Worm (Caenorhabditis elegans) whole organism, L1 larva: ENCODE results near the gene fbxa-7.

Experiments
- C04F5.9 ChIP-seq: sonication (generic microtip); optimal IDR thresholded peaks from 2 replicates; lab custom pipeline; 2016; ENCODE audit warnings: missing genetic modification characterization, missing compliant biosample characterization
- C16A3.4 ChIP-seq: fragments of 150-350 bp; optimal IDR thresholded peaks from 2 replicates; lab custom pipeline; 2014; ENCODE audit warnings: missing biosample characterization, missing genetic modification characterization
- C34B4.2 ChIP-seq: sonication (generic microtip); optimal IDR thresholded peaks from 2 replicates; lab custom pipeline; 2017; ENCODE audit warnings: mild to moderate bottlenecking, missing genetic modification characterization, missing compliant biosample characterization
- Y116A8C.19 ChIP-seq: sonication (generic microtip); optimal IDR thresholded peaks from 2 replicates; lab custom pipeline; 2016; ENCODE audit warnings: missing compliant biosample characterization, missing genetic modification characterization, borderline replicate concordance
- ceh-63 ChIP-seq: fragments of 200-800 bp; sonication (Bioruptor generic); optimal IDR thresholded peaks from 2 replicates; lab custom pipeline; 2018; ENCODE audit warnings: mild to moderate bottlenecking, missing genetic modification characterization, missing compliant biosample characterization
- ces-1 ChIP-seq: fragments of 150-350 bp; optimal IDR thresholded peaks from 2 replicates; lab custom pipeline; 2014; ENCODE audit warnings: missing biosample characterization, missing genetic modification reagents, missing genetic modification characterization
- dpl-1 ChIP-seq, 3 experiments: fragments of 150-350 bp in 2 of 3; sonication (generic microtip) in 1 of 3; optimal IDR thresholded peaks; 2 replicates each; lab custom pipeline; 2014 to 2017; ENCODE audit warnings: missing biosample characterization in 3 of 3, missing genetic modification characterization in 3 of 3, missing genetic modification reagents in 3 of 3
- dsc-1 ChIP-seq: sonication (generic microtip); optimal IDR thresholded peaks from 2 replicates; lab custom pipeline; 2016; ENCODE audit warnings: mild to moderate bottlenecking, missing genetic modification characterization, missing compliant biosample characterization
- efl-1 ChIP-seq, 4 experiments: fragments of 150-350 bp; optimal IDR thresholded peaks in 3 of 4; peaks in 1 of 4; 1 replicate in 1 of 4; 2 replicates in 3 of 4; lab custom pipeline; 2014; ENCODE audit warnings: missing biosample characterization in 2 of 4, missing genetic modification characterization in 2 of 4, missing genetic modification reagents in 2 of 4
- elt-3 ChIP-seq, 6 experiments: fragments of 150-350 bp in 1 of 6; sonication (generic microtip); optimal IDR thresholded peaks; 2 replicates each; lab custom pipeline; 2017 to 2018; ENCODE audit warnings: missing biosample characterization in 6 of 6, missing genetic modification characterization in 6 of 6, inconsistent platforms in 1 of 6
- ets-5 ChIP-seq: fragments of 200-800 bp; sonication (Bioruptor generic); IDR thresholded peaks from 2 replicates; pipeline ENCODE4 v1.3.6; 2022; ENCODE audit warnings: missing genetic modification characterization, missing compliant biosample characterization
- fkh-8 ChIP-seq: sonication (generic microtip); optimal IDR thresholded peaks from 2 replicates; lab custom pipeline; 2016; ENCODE audit warnings: mild to moderate bottlenecking, missing genetic modification characterization, missing compliant biosample characterization
- hpl-2 ChIP-seq: fragments of 150-350 bp; optimal IDR thresholded peaks from 2 replicates; lab custom pipeline; 2014; ENCODE audit warnings: missing biosample characterization, missing genetic modification reagents, missing genetic modification characterization
- irx-1 ChIP-seq: sonication (generic microtip); optimal IDR thresholded peaks from 2 replicates; lab custom pipeline; 2016; ENCODE audit warnings: missing genetic modification characterization, missing compliant biosample characterization
- jun-1 ChIP-seq: fragments of 150-350 bp; optimal IDR thresholded peaks from 2 replicates; lab custom pipeline; 2014; ENCODE audit warnings: missing biosample characterization, missing genetic modification reagents, missing genetic modification characterization
- lin-13 ChIP-seq: fragments of 150-350 bp; optimal IDR thresholded peaks from 2 replicates; lab custom pipeline; 2014; ENCODE audit warnings: missing biosample characterization, missing genetic modification reagents, missing genetic modification characterization
- lin-35 ChIP-seq, 2 experiments: fragments of 150-350 bp; optimal IDR thresholded peaks; 2 replicates each; lab custom pipeline; 2014; ENCODE audit warnings: missing biosample characterization in 2 of 2, missing genetic modification characterization in 2 of 2, missing genetic modification reagents in 2 of 2
- lin-39 ChIP-seq: fragments of 150-350 bp; optimal IDR thresholded peaks from 2 replicates; lab custom pipeline; 2014; ENCODE audit warnings: missing biosample characterization, missing genetic modification reagents, missing genetic modification characterization
- lsy-2 ChIP-seq, 2 experiments: fragments of 150-350 bp; optimal IDR thresholded peaks; 2 replicates each; lab custom pipeline; 2014; ENCODE audit warnings: missing biosample characterization in 2 of 2, missing genetic modification characterization in 2 of 2
- mef-2 ChIP-seq: fragments of 150-350 bp; optimal IDR thresholded peaks from 2 replicates; lab custom pipeline; 2014; ENCODE audit warnings: missing biosample characterization, missing genetic modification characterization
- mep-1 ChIP-seq: fragments of 150-350 bp; optimal IDR thresholded peaks from 2 replicates; lab custom pipeline; 2014; ENCODE audit warnings: missing biosample characterization, missing genetic modification characterization
- nhr-20 ChIP-seq: sonication (generic microtip); optimal IDR thresholded peaks from 2 replicates; lab custom pipeline; 2016; ENCODE audit warnings: mild to moderate bottlenecking, missing genetic modification characterization, missing compliant biosample characterization
- nhr-28 ChIP-seq: fragments of 150-350 bp; optimal IDR thresholded peaks from 2 replicates; lab custom pipeline; 2014; ENCODE audit warnings: missing biosample characterization, missing genetic modification characterization
- nhr-84 ChIP-seq: sonication (generic microtip); optimal IDR thresholded peaks from 2 replicates; lab custom pipeline; 2017; ENCODE audit warnings: missing biosample characterization, missing genetic modification characterization
- nhr-85 ChIP-seq: sonication (generic microtip); peaks from one replicate; lab custom pipeline; 2016; ENCODE audit warnings: missing genetic modification characterization, inconsistent platforms, missing compliant biosample characterization
- nhr-90 ChIP-seq: sonication (generic microtip); optimal IDR thresholded peaks from 2 replicates; lab custom pipeline; 2016; ENCODE audit warnings: mild to moderate bottlenecking, missing genetic modification characterization, missing compliant biosample characterization; ENCODE audit not compliant: poor library complexity
- rnt-1 ChIP-seq: sonication (generic microtip); optimal IDR thresholded peaks from 2 replicates; lab custom pipeline; 2016; ENCODE audit warnings: mild to moderate bottlenecking, missing genetic modification characterization, moderate library complexity, missing compliant biosample characterization
- skn-1 ChIP-seq: fragments of 150-350 bp; optimal IDR thresholded peaks from 2 replicates; lab custom pipeline; 2014; ENCODE audit warnings: missing biosample characterization, missing genetic modification characterization
- snu-23 ChIP-seq: sonication (generic microtip); optimal IDR thresholded peaks from 2 replicates; lab custom pipeline; 2016; ENCODE audit warnings: missing genetic modification characterization, missing compliant biosample characterization
- sox-4 ChIP-seq: sonication (generic microtip); optimal IDR thresholded peaks from 2 replicates; lab custom pipeline; 2016; ENCODE audit warnings: missing genetic modification characterization, missing compliant biosample characterization
- tbx-2 ChIP-seq: sonication (generic microtip); optimal IDR thresholded peaks from 2 replicates; lab custom pipeline; 2016; ENCODE audit warnings: missing genetic modification characterization, missing compliant biosample characterization
- tlp-1 ChIP-seq: fragments of 150-350 bp; optimal IDR thresholded peaks from 2 replicates; lab custom pipeline; 2014; ENCODE audit warnings: missing biosample characterization, missing genetic modification characterization
- unc-86 ChIP-seq: sonication (generic microtip); optimal IDR thresholded peaks from 2 replicates; lab custom pipeline; 2016; ENCODE audit warnings: missing genetic modification characterization, missing compliant biosample characterization
- zag-1 ChIP-seq: fragments of 150-350 bp; optimal IDR thresholded peaks from 2 replicates; lab custom pipeline; 2014; ENCODE audit warnings: missing biosample characterization, missing genetic modification characterization

The fbxa-7 gene

ce11 chrIII:2281975-2282957 lies 31.0 kb upstream of the fbxa-7 start, which contains the start of gene Y54F10BM.3:
Y54F10BM.3 (plus strand) TSS chrIII:2282025.
- TF ChIP-seq ets-5 = no peak
- TF ChIP-seq efl-1 (optimal IDR thresholded peaks at IDR 0.05; lab: Kevin White, UChicago) = no peak
- TF ChIP-seq efl-1 (GFP tag; optimal IDR thresholded peaks at IDR 0.05 in 1 of 2; lab: Kevin White, UChicago) = peak in 1 of 2 experiments; percentile 46
- TF ChIP-seq dsc-1 (tag; lab: Kevin White, UChicago) = no peak
- TF ChIP-seq tlp-1 = no peak

- no peak for TF ChIP-seq tbx-2
- TF ChIP-seq nhr-85 (tag; lab: Kevin White, UChicago) = peak; percentile 82
- peak; percentile 30 for TF ChIP-seq nhr-20
- TF ChIP-seq ceh-63 (GFP tag; lab: Kevin White, UChicago) = no peak
- peak; percentile 28 for TF ChIP-seq nhr-90 (tag; lab: Kevin White, UChicago)
- TF ChIP-seq mef-2 = no peak
- no peak for TF ChIP-seq efl-1 (optimal IDR thresholded peaks at IDR 0.05; lab: Kevin White, UChicago)
- peak in 1 of 2 experiments; percentile 64 for TF ChIP-seq efl-1 (GFP tag; optimal IDR thresholded peaks at IDR 0.05 in 1 of 2; lab: Kevin White, UChicago)
- TF ChIP-seq nhr-84 (tag; lab: Kevin White, UChicago) = no peak
- no peak for TF ChIP-seq lin-39 (tag; lab: Kevin White, UChicago)
- no peak for TF ChIP-seq dpl-1 (GFP tag; optimal IDR thresholded peaks at IDR 0.05; lab: Kevin White, UChicago)
- no peak for TF ChIP-seq hpl-2 (GFP tag; lab: Kevin White, UChicago)
- TF ChIP-seq unc-86 (tag; lab: Kevin White, UChicago) = no peak
- peak in 1 of 2 experiments; percentile 10 for TF ChIP-seq lin-35 (GFP tag; optimal IDR thresholded peaks at IDR 0.05; lab: Kevin White, UChicago)
- TF ChIP-seq lin-13 (GFP tag; lab: Kevin White, UChicago) = no peak
- TF ChIP-seq C34B4.2 (tag; lab: Kevin White, UChicago) = no peak
- TF ChIP-seq dsc-1 (tag; lab: Kevin White, UChicago) = no peak
- TF ChIP-seq snu-23 = peak; percentile 0
- TF ChIP-seq elt-3 (tag; optimal IDR thresholded peaks at IDR 0.05; lab: Kevin White, UChicago) = peak in 2 of 6 experiments; percentile 41 to 83
- TF ChIP-seq, all 84 proteins: peak for 7
Measured at ce11 chrIII:2280569-2280968, 29.3 kb upstream of the fbxa-7 start, which contains the start of gene Y54F10BM.22. Y54F10BM.22 (plus strand) TSS chrIII:2280899.

ce11 chrIII:2279457-2279856 lies 28.2 kb upstream of the fbxa-7 start, which contains the start of gene Y54F10BM.23:
Y54F10BM.23 (minus strand) TSS chrIII:2279557.
- TF ChIP-seq sox-4 (tag; lab: Kevin White, UChicago) = no peak
- TF ChIP-seq irx-1 (tag; lab: Kevin White, UChicago) = no peak
- no peak for TF ChIP-seq rnt-1
- no peak for TF ChIP-seq fkh-8 (tag; lab: Kevin White, UChicago)
- TF ChIP-seq ces-1 (GFP tag; lab: Kevin White, UChicago) = no peak
- no peak for TF ChIP-seq C16A3.4 (tag; lab: Kevin White, UChicago)
- no peak for TF ChIP-seq mep-1 (tag; lab: Kevin White, UChicago)
- TF ChIP-seq Y116A8C.19 (tag; lab: Kevin White, UChicago) = no peak
- no peak for TF ChIP-seq lsy-2 (tag; optimal IDR thresholded peaks at IDR 0.05; lab: Kevin White, UChicago)
- no peak for TF ChIP-seq nhr-28
- TF ChIP-seq ets-5 = no peak
- TF ChIP-seq nhr-84 (tag; lab: Kevin White, UChicago) = no peak
- no peak for TF ChIP-seq zag-1 (tag; lab: Kevin White, UChicago)
- TF ChIP-seq C04F5.9 (tag; lab: Kevin White, UChicago) = no peak

- TF ChIP-seq jun-1 (tag; lab: Kevin White, UChicago) (no peak), C04F5.9 (tag; lab: Kevin White, UChicago) (no peak), elt-3 (tag; optimal IDR thresholded peaks at IDR 0.05; lab: Kevin White, UChicago) (peak in 1 of 6 experiments; percentile 40), skn-1 (tag; lab: Kevin White, UChicago) (no peak)
- TF ChIP-seq, all 84 proteins: peak for 1
Measured at ce11 chrIII:2276842-2277241, 25.6 kb upstream of the fbxa-7 start, which contains the start of gene Y54F10BM.21. Y54F10BM.21 (plus strand) TSS chrIII:2277142.
